Fruit fly (Drosophila melanogaster) S2 (cell line): ENCODE measurements around the gene Hsp60A.

Source experiments
- CG8478 ChIP-seq: fragments of >200 bp; optimal IDR thresholded peaks from 2 replicates; lab custom pipeline; 2018
- CTCF ChIP-seq, 2 experiments: fragments of >200 bp; optimal IDR thresholded peaks; 2 replicates each; lab custom pipeline; 2018

Gene Hsp60A

dm6 chrX:11146598-11147176, 38.4 kb downstream of the Hsp60A start:
- TF ChIP-seq CG8478 (lab: Kevin White, UChicago) (no peak), CTCF (optimal IDR thresholded peaks at IDR 0.05; lab: Kevin White, UChicago) (no peak)

- TF ChIP-seq CTCF (optimal IDR thresholded peaks at IDR 0.05; lab: Kevin White, UChicago) (no peak), CG8478 (lab: Kevin White, UChicago) (no peak)
These were observed 39.3 kb downstream of the Hsp60A start for dm6 chrX:11147553-11148067.

- TF ChIP-seq CTCF (optimal IDR thresholded peaks at IDR 0.05; lab: Kevin White, UChicago), result no peak
- TF ChIP-seq CG8478 (lab: Kevin White, UChicago), result no peak
These were observed 40.1 kb downstream of the Hsp60A start, which contains the start of gene Ran for dm6 chrX:11148272-11148835. TSS of gene Ran (minus strand) at chrX:11148716.

- no peak for TF ChIP-seq CG8478 (lab: Kevin White, UChicago)
- TF ChIP-seq CTCF (optimal IDR thresholded peaks at IDR 0.05; lab: Kevin White, UChicago), result no peak
These were observed 40.9 kb downstream of the Hsp60A start, which contains the start of gene Lint-1 for dm6 chrX:11149201-11149600. TSS of gene Lint-1 (plus strand) at chrX:11149323.

- TF ChIP-seq CTCF (optimal IDR thresholded peaks at IDR 0.05; lab: Kevin White, UChicago), result no peak
- TF ChIP-seq CG8478 (lab: Kevin White, UChicago), result no peak
These were observed 45.1 kb downstream of the Hsp60A start for dm6 chrX:11153413-11153812.

- TF ChIP-seq CTCF (optimal IDR thresholded peaks at IDR 0.05; lab: Kevin White, UChicago), result peak; percentile 83 to 89
- TF ChIP-seq CG8478 (lab: Kevin White, UChicago), result no peak
These were observed 45.7 kb downstream of the Hsp60A start, which contains the start of the genes rtv and Dlic for dm6 chrX:11153826-11154510. TSS of gene rtv (minus strand) at chrX:11153990. TSS of gene Dlic (plus strand) at chrX:11154421.

dm6 chrX:11154511-11155197, 46.4 kb downstream of the Hsp60A start:
- TF ChIP-seq CG8478 (lab: Kevin White, UChicago) (no peak), CTCF (optimal IDR thresholded peaks at IDR 0.05; lab: Kevin White, UChicago) (peak; percentile 1 to 18)

dm6 chrX:11155808-11156589, 47.7 kb downstream of the Hsp60A start:
- TF ChIP-seq CTCF (optimal IDR thresholded peaks at IDR 0.05; lab: Kevin White, UChicago) (no peak), CG8478 (lab: Kevin White, UChicago) (no peak)

dm6 chrX:11159710-11160446, 51.6 kb downstream of the Hsp60A start, which contains the start of gene CG32668:
TSS of gene CG32668 (minus strand) at chrX:11159760.
- TF ChIP-seq CTCF (optimal IDR thresholded peaks at IDR 0.05; lab: Kevin White, UChicago) (no peak), CG8478 (lab: Kevin White, UChicago) (no peak)
